Fruit fly (Drosophila melanogaster): Measurements from ENCODE around the gene mesh.

Gene mesh

dm6 chr3R:31168968-31169367 is 26.6 kb downstream of the mesh start, which contains the start of gene stops (continued):
- TF ChIP-seq sima (GFP tag; optimal IDR thresholded peaks at IDR 0.05) (no peak), CG18262 (tag; optimal IDR thresholded peaks at IDR 0.05) (no peak), Six4 (GFP tag; optimal IDR thresholded peaks at IDR 0.05) (peak; percentile 14), nerfin-1 (tag; optimal IDR thresholded peaks at IDR 0.05) (peak; percentile 20), insv (GFP tag; optimal IDR thresholded peaks at IDR 0.05) (no peak), Hr78 (GFP tag; optimal IDR thresholded peaks at IDR 0.05) (no peak), CG9437 (GFP tag; optimal IDR thresholded peaks at IDR 0.05) (no peak), sqz (GFP tag; optimal IDR thresholded peaks at IDR 0.05) (peak; percentile 50), CTCF (GFP tag; optimal IDR thresholded peaks at IDR 0.05) (peak; percentile 18), amos (GFP tag; IDR thresholded peaks at IDR 0.05; ENCODE audit: partially characterized antibody) (no peak), toy (GFP tag; IDR thresholded peaks at IDR 0.05) (no peak), tll (GFP tag; optimal IDR thresholded peaks at IDR 0.05) (no peak), ara (GFP tag; IDR thresholded peaks at IDR 0.05) (no peak), CG8388 (GFP tag; optimal IDR thresholded peaks at IDR 0.05) (no peak), Optix (GFP tag; IDR thresholded peaks at IDR 0.05) (0 out of 3 replicates have a peak, but pooled peaks have one; percentile 12), CG31224 (GFP tag; IDR thresholded peaks at IDR 0.05) (no peak), phol (tag; optimal IDR thresholded peaks at IDR 0.05) (no peak), exex (tag; optimal IDR thresholded peaks at IDR 0.05) (no peak), onecut (GFP tag; IDR thresholded peaks at IDR 0.05) (peak; percentile 26), Oli (tag; optimal IDR thresholded peaks at IDR 0.05) (no peak), Antp (GFP tag; optimal IDR thresholded peaks at IDR 0.05) (peak; percentile 5), CG7963 (GFP tag; IDR thresholded peaks at IDR 0.05; ENCODE audit: partially characterized antibody) (no peak), Med (GFP tag) (peak; percentile 91), Atf-2 (GFP tag; optimal IDR thresholded peaks at IDR 0.05) (no peak), hbn (GFP tag; IDR thresholded peaks at IDR 0.05; ENCODE audit: partially characterized antibody) (no peak), knrl (GFP tag; IDR thresholded peaks at IDR 0.05; ENCODE audit: partially characterized antibody) (no peak), Lpt (GFP tag; optimal IDR thresholded peaks at IDR 0.05) (no peak), CG8944 (GFP tag; optimal IDR thresholded peaks at IDR 0.05) (peak; percentile 6), CG16779 (GFP tag; IDR thresholded peaks at IDR 0.05) (no peak), Kr (GFP tag; optimal IDR thresholded peaks at IDR 0.05) (no peak), CG15073 (GFP tag; optimal IDR thresholded peaks at IDR 0.05) (no peak), sisA (GFP tag; IDR thresholded peaks at IDR 0.05) (no peak), wor (GFP tag; IDR thresholded peaks at IDR 0.05) (no peak), CG11085 (GFP tag; IDR thresholded peaks at IDR 0.05) (no peak), CG4707 (GFP tag; optimal IDR thresholded peaks at IDR 0.05) (peak; percentile 51), CG4282 (GFP tag; optimal IDR thresholded peaks at IDR 0.05) (no peak), Ssrp (tag; optimal IDR thresholded peaks at IDR 0.05) (no peak), Doc2 (GFP tag; IDR thresholded peaks at IDR 0.05) (no peak), CG5245 (GFP tag; optimal IDR thresholded peaks at IDR 0.05) (no peak), CG3281 (GFP tag; optimal IDR thresholded peaks at IDR 0.05) (peak; percentile 12), fu2 (GFP tag; optimal IDR thresholded peaks at IDR 0.05) (no peak), CG11093 (GFP tag; IDR thresholded peaks at IDR 0.05) (no peak), Hand (GFP tag; optimal IDR thresholded peaks at IDR 0.05) (no peak), CG18764 (GFP tag; optimal IDR thresholded peaks at IDR 0.05) (peak; percentile 46), CG14965 (GFP tag; optimal IDR thresholded peaks at IDR 0.05; ENCODE audit: borderline replicate concordance) (peak; percentile 15), CG2712 (tag; optimal IDR thresholded peaks at IDR 0.05) (no peak), CG2202 (tag; optimal IDR thresholded peaks at IDR 0.05) (peak; percentile 57), Pdp1 (GFP tag; optimal IDR thresholded peaks at IDR 0.05) (peak in 1 of 2 experiments; percentile 18), ind (GFP tag; optimal IDR thresholded peaks at IDR 0.05) (no peak), Oaz (GFP tag; IDR thresholded peaks at IDR 0.05) (no peak), dpn (GFP tag; optimal IDR thresholded peaks at IDR 0.05) (peak in 1 of 2 experiments; percentile 34), trh (GFP tag; optimal IDR thresholded peaks at IDR 0.05) (peak; percentile 29)
